Worm (Caenorhabditis elegans): Measurements from ENCODE around the gene Y45F10C.2.
A peak's percentile ranks its signal among the peaks of the same experiment; 100 is the strongest.
"Not testable (repeated sequence)": the region's sequence is repeated elsewhere in the genome, so short reads cannot be mapped to it uniquely, and the experiment has no call there.

ce11 chrIV:13667975-13668374, 5.5 kb upstream of the Y45F10C.2 start:
- TF ChIP-seq cog-1 (tag; optimal IDR thresholded peaks at IDR 0.05); klf-2 (GFP tag; conservative IDR thresholded peaks at IDR 0.05); med-1 (GFP tag; optimal IDR thresholded peaks at IDR 0.05; ENCODE audit: insufficient read depth); ref-1 (GFP tag; conservative IDR thresholded peaks at IDR 0.05); T22C8.4 (GFP tag; IDR thresholded peaks at IDR 0.05); tab-1 (GFP tag; IDR thresholded peaks at IDR 0.05); ztf-23 (GFP tag; IDR thresholded peaks at IDR 0.05): not testable (repeated sequence)
- peak; percentile 79 for TF ChIP-seq flt-1 (GFP tag; IDR thresholded peaks at IDR 0.05)
